Worm (Caenorhabditis elegans) whole organism, dauer: Measurements from ENCODE around the gene nsy-4.
"Not testable (repeated sequence)": the region's sequence is repeated elsewhere in the genome, so short reads cannot be mapped to it uniquely, and the experiment has no call there.

Experiments
- unc-62 ChIP-seq: sonication (generic microtip); optimal IDR thresholded peaks from 2 replicates; lab custom pipeline; 2017; ENCODE audit warnings: missing biosample characterization, missing genetic modification reagents, missing genetic modification characterization

Gene nsy-4

DNA sequence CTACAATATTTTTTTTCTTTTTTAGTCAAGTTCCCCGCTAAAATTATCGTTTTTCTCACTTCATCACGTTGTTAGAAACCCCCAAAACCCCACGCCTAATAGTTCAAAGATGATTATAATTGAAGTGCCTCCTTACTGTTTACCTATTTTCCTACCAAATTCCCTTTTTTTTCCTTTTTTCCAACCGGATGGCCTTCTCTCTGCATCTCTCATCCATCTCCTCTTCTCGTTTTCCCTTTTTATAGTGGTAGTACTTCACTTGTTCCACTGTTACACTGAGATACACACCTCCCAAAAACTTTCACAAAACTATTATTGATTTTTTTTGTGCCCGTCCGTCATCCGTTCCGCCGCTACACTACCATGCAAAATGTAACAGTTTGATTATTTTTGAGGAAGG, at the start of gene nsy-4:
TSS of gene nsy-4 (plus strand) at position 274 of the 400 bp plus-strand sequence.
- TF ChIP-seq unc-62 (GFP tag; lab: Kevin White, UChicago), result no peak

DNA sequence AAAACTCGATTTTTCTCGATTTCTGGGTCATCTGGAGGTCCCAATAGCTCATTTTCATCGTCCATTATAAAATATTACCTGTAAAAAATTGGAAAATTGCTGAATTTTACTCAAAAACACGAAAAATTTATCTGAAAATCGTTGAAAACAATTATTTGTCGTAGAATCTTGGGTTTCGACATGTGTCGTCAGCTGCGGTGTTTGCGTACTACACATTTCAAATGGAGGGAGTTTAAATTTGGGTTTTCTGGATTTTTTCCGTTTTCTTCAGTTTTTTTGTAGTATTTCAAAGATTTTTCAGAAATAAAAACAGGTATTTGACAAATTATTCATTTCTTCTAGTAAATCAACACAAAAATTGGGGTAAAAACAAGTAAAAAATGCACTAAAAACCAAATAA, 47.5 kb upstream of the nsy-4 start, which contains the start of gene M70.5:
TSS of gene M70.5 (minus strand) at position 78 of the 400 bp plus-strand sequence.
- TF ChIP-seq unc-62 (GFP tag; lab: Kevin White, UChicago), result not testable (repeated sequence)

DNA sequence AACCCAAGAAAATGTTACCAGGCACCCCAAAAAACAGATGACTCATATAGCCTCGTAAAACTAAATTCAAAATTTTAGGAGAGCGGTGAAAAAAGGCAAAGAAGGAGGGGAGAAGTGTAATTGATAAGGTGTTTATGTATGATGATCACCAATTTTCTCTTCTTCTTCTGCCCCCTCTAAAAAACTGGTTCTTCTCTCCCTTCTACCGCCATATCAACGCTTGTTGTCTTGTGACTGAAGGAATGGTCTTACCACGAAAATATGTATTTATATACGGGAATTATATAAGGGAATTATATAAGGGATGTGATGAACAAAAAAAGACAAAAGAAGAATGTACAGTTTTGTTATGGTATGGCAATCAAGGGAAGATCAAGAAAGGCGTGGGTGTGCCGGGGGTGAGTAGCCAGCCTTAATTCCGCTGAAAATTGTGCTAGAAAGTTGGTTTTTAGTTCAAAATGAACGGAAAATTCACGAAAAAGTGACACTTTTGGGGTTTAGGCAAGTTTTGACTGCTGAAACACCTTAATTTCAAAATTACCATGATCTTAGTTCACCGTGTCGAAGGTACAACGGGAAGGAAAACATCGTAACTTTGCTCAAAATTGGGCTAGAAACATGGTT, 41.6 kb upstream of the nsy-4 start:
- no peak for TF ChIP-seq unc-62 (GFP tag; lab: Kevin White, UChicago)

DNA sequence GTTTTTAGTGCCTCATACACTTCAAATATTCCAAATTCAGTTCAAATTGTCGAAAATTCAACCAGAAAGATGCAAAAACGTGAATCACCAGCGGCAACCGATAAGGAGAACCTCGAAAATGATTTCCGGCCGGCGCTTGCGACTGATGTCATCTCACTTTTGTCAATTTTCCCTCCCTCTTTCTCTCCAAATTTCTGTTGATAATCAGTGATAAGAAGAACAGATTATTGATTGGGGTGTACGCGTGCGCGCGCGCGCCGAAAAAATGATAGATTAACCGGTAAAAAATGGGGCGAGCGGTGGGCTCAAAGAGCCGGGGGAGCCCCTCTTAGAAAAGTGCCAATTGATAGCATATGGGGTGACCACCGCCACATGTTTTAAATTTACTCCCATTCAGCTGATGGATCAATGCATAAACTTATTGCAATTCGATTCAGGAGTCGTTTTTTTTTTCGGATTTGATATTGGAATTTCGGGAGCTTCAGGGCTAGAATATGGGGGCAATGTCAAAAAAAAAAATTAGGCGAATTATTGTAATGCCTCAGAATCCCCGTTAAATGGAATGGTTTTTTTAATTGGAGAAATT, 38.5 kb upstream of the nsy-4 start:
- no peak for TF ChIP-seq unc-62 (GFP tag; lab: Kevin White, UChicago)

DNA sequence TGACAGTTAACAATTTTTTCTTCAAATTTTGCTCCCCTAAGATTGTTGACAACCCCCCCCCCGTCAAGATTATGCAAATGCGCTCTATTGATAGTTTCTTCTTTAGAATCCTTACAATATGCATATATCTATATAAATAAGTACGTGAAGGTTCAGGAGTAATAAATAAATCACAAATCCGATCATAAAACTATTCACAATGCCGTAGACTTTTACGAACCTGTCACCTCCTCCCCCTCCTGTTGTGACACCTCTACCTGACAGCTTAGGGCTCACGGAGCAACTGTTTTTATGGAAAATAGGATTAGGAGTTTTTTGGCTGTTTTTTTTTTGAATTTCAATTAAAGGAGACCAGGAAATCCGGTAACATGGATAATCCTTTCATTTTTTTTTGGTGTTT, 31.0 kb upstream of the nsy-4 start:
- no peak for TF ChIP-seq unc-62 (GFP tag; lab: Kevin White, UChicago)

DNA sequence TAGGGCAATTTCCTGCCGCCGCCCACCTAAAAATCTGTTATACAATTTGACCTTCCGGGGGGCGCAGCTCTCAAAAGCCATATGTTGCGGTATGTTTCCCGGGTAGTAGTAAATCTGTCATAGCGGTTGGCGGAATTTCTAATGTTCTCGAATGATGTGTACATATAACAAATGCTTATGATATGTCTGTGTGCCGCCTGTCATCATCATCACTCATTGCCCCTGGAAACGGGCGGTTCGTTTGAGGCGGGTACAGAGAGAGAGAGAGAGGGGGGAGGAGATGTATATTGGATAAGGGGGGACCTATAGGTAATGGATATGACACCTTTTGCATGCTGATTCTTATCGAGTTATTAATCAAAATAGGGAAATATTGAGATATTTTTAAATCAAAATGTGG, 26.4 kb upstream of the nsy-4 start:
- TF ChIP-seq unc-62 (GFP tag; lab: Kevin White, UChicago), result no peak

DNA sequence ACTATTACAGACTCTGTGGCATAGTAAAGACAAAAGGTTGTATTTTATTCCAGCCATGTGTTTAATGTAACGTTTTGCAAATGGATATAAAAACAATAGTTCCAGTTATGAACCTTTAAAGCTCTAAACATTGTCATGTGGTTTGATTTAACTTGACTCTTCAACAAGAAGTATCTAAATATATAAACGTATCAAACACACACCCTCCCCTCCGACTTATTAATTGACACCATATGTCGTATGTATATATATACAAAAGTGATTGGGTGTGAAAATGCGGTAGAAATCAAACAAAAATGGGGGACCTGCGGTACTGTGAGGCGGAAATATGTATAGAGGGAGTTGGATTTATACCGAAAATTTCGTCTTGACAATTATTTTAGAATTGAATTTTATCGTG, 24.7 kb upstream of the nsy-4 start:
- TF ChIP-seq unc-62 (GFP tag; lab: Kevin White, UChicago), result no peak

DNA sequence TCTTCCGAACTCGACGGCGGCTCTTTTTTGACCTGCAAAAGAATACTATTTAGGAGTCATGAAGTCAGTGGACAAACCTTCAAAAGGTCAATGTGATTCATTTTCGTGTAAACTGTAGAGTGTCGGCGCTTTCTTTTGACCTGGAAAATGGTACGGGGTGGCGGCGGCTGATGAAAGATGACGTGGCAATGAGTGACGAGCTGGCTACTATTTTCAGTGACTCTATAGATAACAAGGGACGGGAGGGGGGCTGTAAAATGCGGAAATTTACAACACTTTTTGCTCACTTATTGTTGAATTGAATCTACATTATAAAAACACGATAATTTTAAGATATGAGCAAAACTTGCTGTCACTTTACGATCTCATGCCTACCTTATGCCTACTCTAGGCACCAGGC, 22.9 kb upstream of the nsy-4 start, which contains the start of gene lin-1:
TSS of gene lin-1 (minus strand) at position 101 of the 400 bp plus-strand sequence.
- no peak for TF ChIP-seq unc-62 (GFP tag; lab: Kevin White, UChicago)

DNA sequence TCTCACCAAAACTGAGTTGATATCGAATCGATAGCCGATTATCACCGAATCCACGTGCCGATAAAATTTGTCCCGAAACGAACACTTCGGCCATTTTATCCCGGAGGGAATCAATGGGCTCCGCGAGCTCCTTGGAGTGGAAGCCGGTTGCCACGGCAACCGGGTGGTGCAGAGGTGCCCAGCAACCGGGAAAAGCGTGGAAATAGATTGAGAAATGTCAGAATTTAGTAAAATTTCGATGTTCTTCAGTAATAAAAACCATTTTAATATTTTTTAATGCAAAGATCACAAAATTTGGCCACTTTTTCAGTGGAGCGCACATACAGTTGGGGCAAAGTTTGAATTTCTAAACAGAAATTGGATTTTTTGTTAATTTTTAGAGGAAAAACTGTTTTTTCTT, 16.6 kb upstream of the nsy-4 start, which contains the start of gene mksr-2:
TSS of gene mksr-2 (minus strand) at position 101 of the 400 bp plus-strand sequence.
- TF ChIP-seq unc-62 (GFP tag; lab: Kevin White, UChicago), result no peak

DNA sequence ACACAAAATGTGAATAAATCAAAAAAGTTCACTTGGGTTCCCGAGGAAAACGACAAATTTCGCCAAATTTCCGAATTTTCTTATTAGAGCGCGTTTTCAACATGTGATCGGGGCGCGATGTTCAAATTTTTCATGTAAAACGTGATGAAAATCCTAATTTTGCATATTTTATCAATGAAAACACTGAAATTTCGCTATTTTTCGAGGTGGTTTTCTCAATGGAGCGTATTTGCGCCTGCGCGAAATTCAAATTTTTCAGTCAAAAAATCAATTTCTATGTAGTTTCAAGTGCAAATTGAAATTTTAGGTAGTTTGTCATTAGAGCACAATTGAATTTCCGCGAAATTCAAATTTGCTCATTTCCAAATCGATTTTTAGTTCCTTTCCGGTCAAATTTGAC, 15.7 kb upstream of the nsy-4 start:
- TF ChIP-seq unc-62 (GFP tag; lab: Kevin White, UChicago), result no peak

DNA sequence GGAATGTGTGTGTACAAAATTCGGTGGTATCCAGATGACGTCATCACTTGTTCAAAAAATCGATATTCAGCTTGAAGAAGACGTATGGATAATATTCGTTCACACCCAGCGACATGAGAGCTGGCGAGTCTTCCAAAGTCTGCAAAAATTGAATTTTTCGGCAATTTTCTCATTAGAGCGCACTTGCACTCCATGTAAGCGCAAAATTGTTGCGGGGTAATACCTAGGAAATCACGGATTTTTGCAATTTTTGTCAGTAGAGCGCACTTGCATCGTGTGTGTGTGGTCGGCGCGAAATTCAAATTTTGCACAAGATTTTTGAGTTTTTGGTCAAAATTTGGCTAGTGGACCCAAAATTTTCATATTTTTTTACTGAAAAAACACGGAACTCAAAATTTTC, 14.9 kb upstream of the nsy-4 start:
- no peak for TF ChIP-seq unc-62 (GFP tag; lab: Kevin White, UChicago)

DNA sequence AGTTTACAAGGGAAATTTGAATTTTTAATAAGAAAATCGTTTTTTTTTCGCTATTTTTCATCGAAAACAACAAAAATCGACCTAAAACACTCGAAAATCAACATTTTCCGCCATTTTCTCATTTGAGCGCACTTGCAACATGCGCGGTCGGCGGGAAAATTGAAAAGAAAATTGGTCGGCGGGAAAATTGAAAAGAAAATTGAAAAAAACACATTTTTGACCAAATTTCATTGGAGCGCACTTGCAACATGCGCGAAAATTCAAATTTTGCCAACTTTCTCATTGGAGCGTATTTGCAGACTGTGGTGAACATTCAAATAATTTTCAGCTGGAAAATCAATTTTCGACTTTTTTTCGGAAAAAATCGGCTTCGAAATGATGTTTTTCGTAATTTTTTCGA, 11.5 kb upstream of the nsy-4 start:
- no peak for TF ChIP-seq unc-62 (GFP tag; lab: Kevin White, UChicago)

DNA sequence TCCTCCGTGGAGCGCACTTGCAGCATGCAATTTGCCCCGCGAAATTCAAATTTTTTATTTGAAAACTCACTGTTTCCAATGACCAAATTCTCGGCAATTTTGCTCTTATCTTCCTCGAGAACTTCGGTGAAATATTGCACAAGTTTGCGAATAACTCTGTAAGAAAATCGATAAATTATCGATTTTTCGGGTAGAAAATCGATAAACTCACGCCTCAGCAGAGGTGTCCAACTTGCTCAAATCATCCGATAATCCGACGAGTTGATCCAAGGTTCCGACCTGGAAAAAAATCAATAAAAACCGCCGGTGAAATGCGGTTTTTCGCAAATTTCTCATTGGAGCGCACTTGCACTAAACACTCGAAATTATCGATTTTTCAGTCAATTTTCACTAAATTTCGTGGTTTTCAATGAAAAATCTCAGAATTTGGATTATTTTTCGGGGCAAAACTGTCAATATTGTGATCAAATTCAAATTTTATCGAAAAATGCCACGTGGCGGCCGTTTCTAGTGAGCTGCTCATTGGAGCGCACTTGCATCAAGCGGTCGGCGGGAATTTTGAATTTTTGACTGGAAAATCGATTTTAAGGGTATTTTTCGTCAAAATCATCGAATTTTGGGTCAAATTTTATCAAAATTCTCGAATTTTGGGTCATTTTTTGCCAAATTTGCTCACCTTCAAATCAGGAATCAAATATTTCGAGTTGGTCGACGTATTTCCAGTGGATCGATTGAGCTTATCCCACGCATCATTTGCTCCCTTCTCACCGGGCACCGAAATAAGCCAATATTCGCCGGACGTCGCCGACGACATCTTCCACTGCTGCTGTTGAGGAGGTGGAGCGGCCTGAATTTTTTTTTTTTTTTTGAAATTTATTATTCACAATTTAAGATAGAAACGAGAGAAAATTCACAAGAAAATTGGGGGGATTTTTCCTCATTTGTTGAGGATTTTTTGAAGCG, 9.1 kb upstream of the nsy-4 start, which contains the start of gene vha-11:
TSS of gene vha-11 (minus strand) at position 847 of the 963 bp plus-strand sequence.
- TF ChIP-seq unc-62 (GFP tag; lab: Kevin White, UChicago), result no peak

DNA sequence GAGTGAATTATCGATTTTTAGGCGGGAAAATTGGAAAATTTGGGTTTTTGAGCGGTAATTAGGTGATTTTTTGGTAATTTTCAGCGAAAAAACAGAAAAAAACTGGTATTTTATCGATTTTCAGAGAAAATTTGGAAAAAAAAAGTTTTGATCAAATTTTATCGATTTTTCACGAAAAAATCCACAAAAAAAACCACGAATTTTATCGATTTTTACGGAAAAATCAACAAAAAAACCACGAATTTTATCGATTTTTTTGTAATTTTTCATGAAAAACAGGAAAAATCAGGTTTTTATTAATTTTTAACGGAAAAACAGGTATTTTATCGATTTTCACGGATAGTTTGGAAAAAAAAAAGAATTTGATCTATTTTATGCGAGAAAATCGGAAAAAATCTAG, 8.2 kb upstream of the nsy-4 start:
- no peak for TF ChIP-seq unc-62 (GFP tag; lab: Kevin White, UChicago)

DNA sequence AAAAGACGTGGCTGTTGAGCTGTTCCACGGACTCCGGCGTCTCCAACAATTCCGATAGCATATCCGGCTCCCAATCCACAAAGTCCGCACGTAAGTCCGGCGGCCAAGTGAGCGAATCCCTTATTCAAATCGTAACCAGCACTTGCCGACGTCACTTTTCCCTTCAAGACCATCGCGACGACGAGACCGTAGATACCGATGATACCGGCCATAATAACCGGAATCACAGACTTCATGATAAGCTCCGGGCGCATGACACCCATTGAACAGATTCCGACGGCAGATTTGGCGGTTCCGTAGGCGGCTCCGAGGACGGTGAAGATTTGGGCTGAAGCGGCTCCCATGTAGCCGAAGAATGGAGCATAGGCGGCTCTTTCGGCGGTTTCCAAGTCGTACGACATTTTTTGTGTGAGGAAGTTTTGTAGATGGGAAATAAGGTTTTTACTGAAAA, 7.5 kb upstream of the nsy-4 start, which contains the start of gene vha-3:
TSS of gene vha-3 (minus strand) at position 401 of the 451 bp plus-strand sequence.
- TF ChIP-seq unc-62 (GFP tag; lab: Kevin White, UChicago), result no peak

DNA sequence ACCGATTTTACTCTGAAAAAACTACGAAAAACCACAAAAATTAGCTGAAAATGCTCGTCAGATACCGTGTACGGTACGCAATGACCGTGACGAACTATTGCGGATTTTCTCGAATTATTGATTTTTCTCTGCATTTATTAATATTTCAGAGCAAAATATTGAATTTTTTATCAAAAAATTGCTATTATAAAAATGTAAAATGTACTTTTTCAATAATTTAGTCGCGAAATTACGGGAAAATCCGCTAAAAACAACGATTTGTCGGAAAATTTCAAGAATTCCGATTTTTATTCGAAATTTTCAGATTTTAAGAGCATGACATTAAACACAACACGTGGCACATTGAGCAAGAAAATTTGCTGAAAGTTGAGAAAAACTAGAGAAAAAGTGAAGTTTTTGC, 6.8 kb upstream of the nsy-4 start, which contains the start of gene Y38F2AL.12:
TSS of gene Y38F2AL.12 (plus strand) at position 301 of the 400 bp plus-strand sequence.
- no peak for TF ChIP-seq unc-62 (GFP tag; lab: Kevin White, UChicago)
